Worm (Caenorhabditis elegans): ENCODE results near the gene mes-2.

Gene mes-2

DNA sequence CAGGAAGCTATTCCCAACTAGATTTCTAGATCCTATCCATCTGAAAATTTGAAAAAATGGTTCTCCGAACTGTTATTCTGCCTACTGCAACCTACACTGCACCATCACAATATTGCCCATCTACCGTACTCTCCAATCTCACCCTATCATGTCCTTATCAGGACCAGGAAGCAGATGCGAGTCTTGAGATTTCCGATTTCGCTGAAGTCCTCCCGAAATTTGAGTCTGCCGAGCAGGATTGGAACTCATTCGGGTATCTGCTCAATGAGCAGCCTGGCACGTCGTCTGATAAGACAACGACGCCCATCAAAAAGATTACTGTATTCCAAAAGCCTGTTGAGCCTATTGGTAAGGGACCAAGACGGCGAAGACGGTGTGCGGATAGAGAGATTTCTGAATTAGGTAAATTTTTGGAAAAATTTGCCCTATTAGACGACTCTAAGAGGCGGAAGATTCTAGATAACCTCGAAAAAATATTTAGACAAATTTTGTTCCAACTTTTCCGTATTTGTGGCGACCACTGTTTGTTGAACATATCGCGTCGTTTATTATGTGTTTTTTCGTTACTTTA is 21.8 kb downstream of the mes-2 start:
- TF ChIP-seq elt-1 (tag; optimal IDR thresholded peaks at IDR 0.05; ENCODE audit: borderline replicate concordance, insufficient read depth) (no peak), ceh-43 (GFP tag; optimal IDR thresholded peaks at IDR 0.05) (no peak), sem-2 (GFP tag; optimal IDR thresholded peaks at IDR 0.05) (peak; percentile 45), zip-8 (tag; optimal IDR thresholded peaks at IDR 0.05) (no peak), ceh-83 (GFP tag; optimal IDR thresholded peaks at IDR 0.05) (peak; percentile 44), nhr-2 (tag; optimal IDR thresholded peaks at IDR 0.05) (no peak), mep-1 (tag; optimal IDR thresholded peaks at IDR 0.05) (no peak), lsy-2 (tag; optimal IDR thresholded peaks at IDR 0.05) (no peak), mab-5 (tag; optimal IDR thresholded peaks at IDR 0.05) (no peak), cnd-1 (tag; optimal IDR thresholded peaks at IDR 0.05) (no peak), bed-3 (GFP tag; optimal IDR thresholded peaks at IDR 0.05) (no peak), nhr-76 (tag; optimal IDR thresholded peaks at IDR 0.05) (no peak), flh-1 (GFP tag; optimal IDR thresholded peaks at IDR 0.05) (no peak), mls-2 (tag; optimal IDR thresholded peaks at IDR 0.05) (no peak), lin-32 (GFP tag; optimal IDR thresholded peaks at IDR 0.05) (no peak)

DNA sequence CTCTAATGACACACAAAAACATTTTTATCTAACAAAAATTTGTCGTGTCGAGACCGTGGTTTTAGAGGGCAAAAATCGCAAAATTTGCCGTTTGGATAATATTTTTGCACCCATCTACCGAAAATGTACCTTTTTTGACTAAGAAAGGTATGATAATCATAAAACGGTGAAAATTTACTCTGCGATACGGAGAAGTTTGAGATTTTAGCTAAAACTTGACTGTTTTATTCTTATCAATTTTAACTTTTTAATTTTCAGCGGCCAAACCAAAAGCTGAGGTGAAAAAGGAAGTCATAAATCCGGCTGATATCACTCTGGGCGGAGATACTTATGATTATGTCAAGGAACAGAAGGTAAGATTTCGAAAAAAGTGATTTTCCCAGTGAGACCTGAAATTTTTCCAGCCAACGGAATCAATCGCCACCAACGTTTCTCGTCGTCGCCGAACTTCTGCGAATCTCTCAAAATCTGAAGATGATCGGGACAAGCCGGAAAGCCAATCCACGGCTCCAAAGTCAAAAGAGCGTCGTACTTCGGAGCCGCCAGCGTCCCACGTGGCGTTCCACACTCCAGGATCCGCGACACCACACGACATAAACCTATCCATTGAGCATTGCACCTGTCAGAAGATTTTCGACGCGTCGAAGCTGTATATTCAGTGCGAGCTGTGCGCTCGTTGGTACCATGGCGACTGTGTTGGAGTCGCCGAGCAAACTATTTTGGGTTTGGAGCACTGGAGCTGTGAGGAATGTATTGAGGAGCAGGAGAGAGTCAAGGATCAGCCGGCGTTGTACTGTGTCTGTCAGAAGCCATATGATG is 22.6 kb downstream of the mes-2 start:
- no peak for TF ChIP-seq unc-62 (GFP tag; optimal IDR thresholded peaks at IDR 0.05)
- TF ChIP-seq snpc-4 (tag; optimal IDR thresholded peaks at IDR 0.05) = no peak
- TF ChIP-seq pha-4 (tag; optimal IDR thresholded peaks at IDR 0.05) = no peak
- no peak for TF ChIP-seq M03D4.4 (tag; optimal IDR thresholded peaks at IDR 0.05)
- no peak for TF ChIP-seq sptf-1 (tag; optimal IDR thresholded peaks at IDR 0.05)
- no peak for TF ChIP-seq ces-1 (GFP tag; optimal IDR thresholded peaks at IDR 0.05)
- TF ChIP-seq ztf-11 (tag; optimal IDR thresholded peaks at IDR 0.05) = no peak
- no peak for TF ChIP-seq ceh-39 (tag; optimal IDR thresholded peaks at IDR 0.05)

DNA sequence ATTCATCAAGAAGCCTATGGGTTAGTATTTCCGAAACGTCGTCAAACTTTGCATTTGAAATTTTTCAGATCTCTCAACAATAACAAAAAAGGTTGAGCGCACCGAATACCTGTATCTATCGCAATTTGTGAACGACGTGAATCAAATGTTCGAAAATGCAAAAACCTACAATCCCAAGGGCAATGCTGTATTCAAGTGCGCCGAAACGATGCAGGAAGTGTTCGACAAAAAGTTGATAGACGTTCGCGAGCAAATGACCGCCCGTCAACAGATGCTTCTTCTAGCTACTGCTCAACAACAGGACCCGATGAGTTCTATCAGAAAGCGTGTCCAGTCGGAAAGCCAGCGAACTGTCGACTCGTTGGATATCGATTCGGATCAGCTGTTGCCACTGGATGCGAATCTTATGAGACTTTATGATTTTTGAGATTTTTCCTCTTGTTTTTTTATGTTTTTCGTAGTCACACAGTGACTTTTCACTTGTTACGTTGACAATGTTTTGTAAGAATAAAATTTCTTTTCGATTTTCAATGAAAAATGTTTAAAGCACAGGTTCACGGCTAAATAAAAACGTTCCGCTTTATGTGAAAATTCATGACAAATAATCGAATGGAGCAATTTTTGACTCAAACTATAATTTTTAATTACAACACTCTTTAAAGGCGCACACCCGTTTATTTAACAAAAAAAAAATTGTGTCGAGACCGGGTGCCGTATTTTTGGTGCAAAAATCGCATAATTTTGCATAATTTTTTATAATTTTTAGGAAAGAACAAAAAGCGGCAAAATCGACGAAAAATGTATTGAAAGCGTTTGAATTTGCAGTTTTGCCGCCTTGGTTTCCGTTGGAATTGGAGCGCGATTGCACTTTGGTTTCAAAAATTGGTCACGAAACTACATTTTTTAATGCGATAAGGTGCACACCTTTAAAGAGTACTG is 23.8 kb downstream of the mes-2 start:
- TF ChIP-seq mls-2 (tag; optimal IDR thresholded peaks at IDR 0.05) = peak; percentile 57
- no peak for TF ChIP-seq nhr-2 (tag; optimal IDR thresholded peaks at IDR 0.05)
- peak; percentile 2 for TF ChIP-seq sptf-1 (tag; optimal IDR thresholded peaks at IDR 0.05)

DNA sequence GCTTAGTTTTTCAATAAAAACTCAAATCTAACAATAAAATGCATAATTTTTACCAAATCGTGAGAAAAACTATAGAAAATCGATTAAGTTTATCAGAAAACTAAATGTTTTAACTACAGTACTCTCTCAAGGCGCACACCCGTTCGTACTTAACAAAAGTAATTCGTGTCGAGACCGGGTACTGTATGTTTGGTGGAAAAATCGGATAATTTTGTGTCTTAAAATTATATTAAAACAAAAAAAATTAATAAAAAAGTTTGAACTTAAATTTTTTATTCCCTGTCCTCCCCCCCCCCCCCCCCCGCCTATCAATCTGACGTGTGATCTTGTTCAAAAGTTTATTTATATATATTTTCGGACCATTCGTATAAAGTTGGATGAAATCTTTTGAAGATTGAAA is 24.5 kb downstream of the mes-2 start, which contains the start of gene F26H11.4:
F26H11.4 (plus strand) TSS at position 301 of the 400 bp plus-strand sequence.
- TF ChIP-seq nhr-12 (tag; optimal IDR thresholded peaks at IDR 0.05) (no peak), ceh-39 (tag; optimal IDR thresholded peaks at IDR 0.05) (no peak), ztf-11 (tag; optimal IDR thresholded peaks at IDR 0.05) (no peak), mls-2 (tag; optimal IDR thresholded peaks at IDR 0.05) (no peak), snpc-4 (tag; optimal IDR thresholded peaks at IDR 0.05) (no peak), ham-2 (GFP tag; optimal IDR thresholded peaks at IDR 0.05) (no peak)

DNA sequence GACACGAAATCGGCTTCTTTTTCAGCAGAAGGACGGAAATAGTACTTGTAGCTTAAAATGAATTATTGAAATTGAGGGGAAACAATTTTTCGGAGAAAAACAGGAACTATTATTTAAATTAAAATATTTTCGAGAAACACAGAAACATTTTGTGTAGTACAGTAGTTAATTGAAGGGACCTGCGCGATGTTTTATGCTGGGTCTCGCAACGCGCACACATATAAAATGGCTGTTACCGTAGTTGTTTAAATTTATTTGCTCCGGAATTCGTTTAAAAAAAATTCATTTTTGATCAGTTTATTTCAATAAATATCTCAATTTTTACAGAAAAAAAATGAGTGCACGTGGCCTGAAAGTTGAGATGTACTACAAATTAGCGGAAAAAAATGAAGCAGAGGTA is 27.0 kb downstream of the mes-2 start, which contains the start of gene dsb-2:
dsb-2 (plus strand) TSS at position 328 of the 400 bp plus-strand sequence.
- no peak for TF ChIP-seq sptf-1 (tag; optimal IDR thresholded peaks at IDR 0.05)
- TF ChIP-seq lsy-2 (tag; optimal IDR thresholded peaks at IDR 0.05) = peak; percentile 79

DNA sequence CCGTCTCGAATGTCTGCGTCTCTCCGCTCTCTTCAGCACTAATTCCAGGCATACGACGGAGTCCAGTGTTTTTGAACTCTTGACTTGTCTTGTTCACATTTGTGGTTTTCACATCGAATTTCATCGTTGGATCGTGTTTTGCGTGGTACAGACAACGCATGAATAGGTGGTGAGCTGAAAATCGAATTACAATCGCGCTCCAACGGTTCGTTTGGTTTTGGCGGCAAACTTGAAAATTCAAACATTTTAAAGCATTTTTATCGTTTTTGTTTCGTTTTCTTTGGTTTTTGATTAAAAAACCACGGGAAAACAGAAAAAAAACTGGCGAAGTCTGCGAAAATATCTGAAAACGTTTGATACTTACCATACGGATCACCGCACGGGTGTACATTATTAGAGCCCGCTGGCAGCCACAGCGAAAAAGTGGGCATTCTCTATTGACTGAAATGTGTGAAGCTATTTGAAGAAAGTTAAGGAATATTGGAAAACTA is 29.3 kb downstream of the mes-2 start, which contains the start of gene exl-1:
exl-1 (minus strand) TSS at position 441 of the 491 bp plus-strand sequence.
- TF ChIP-seq mab-5 (tag; optimal IDR thresholded peaks at IDR 0.05) (no peak), ham-2 (GFP tag; optimal IDR thresholded peaks at IDR 0.05) (no peak), flh-1 (GFP tag; optimal IDR thresholded peaks at IDR 0.05) (no peak), snpc-4 (tag; optimal IDR thresholded peaks at IDR 0.05) (no peak), ztf-11 (tag; optimal IDR thresholded peaks at IDR 0.05) (no peak), elt-3 (tag; optimal IDR thresholded peaks at IDR 0.05) (no peak), hlh-1 (tag; optimal IDR thresholded peaks at IDR 0.05) (no peak), unc-120 (tag; optimal IDR thresholded peaks at IDR 0.05; ENCODE audit: poor library complexity, severe bottlenecking) (no peak), blmp-1 (tag; optimal IDR thresholded peaks at IDR 0.05) (no peak), lin-13 (tag; optimal IDR thresholded peaks at IDR 0.05) (no peak)
